Worm (Caenorhabditis elegans) whole organism, early embryonic: ENCODE results near the gene srab-21.

Experiments
- F13C5.2 ChIP-seq: sonication (generic microtip); optimal IDR thresholded peaks from 2 replicates; lab custom pipeline; 2017; ENCODE audit warnings: mild to moderate bottlenecking, missing genetic modification characterization, inconsistent platforms, missing compliant biosample characterization
- aly-1 ChIP-seq: sonication (generic microtip); optimal IDR thresholded peaks from 2 replicates; lab custom pipeline; 2016; ENCODE audit warnings: missing genetic modification characterization, missing compliant biosample characterization
- ama-1 ChIP-seq: fragments of 150-350 bp; optimal IDR thresholded peaks from 2 replicates; lab custom pipeline; 2014
- ceh-13 ChIP-seq: fragments of 200-800 bp; sonication (Bioruptor generic); optimal IDR thresholded peaks from 2 replicates; lab custom pipeline; 2018; ENCODE audit warnings: mild to moderate bottlenecking, missing genetic modification characterization, missing compliant biosample characterization
- ceh-36 ChIP-seq: sonication (generic microtip); optimal IDR thresholded peaks from 2 replicates; lab custom pipeline; 2016; ENCODE audit warnings: missing genetic modification characterization, inconsistent platforms, missing compliant biosample characterization
- ets-7 ChIP-seq: sonication (generic microtip); optimal IDR thresholded peaks from 2 replicates; lab custom pipeline; 2016; ENCODE audit warnings: missing genotype, missing genetic modification characterization, missing compliant biosample characterization
- flt-1 ChIP-seq: fragments of 200-800 bp; sonication (Bioruptor generic); IDR thresholded peaks from 2 replicates; pipeline ENCODE4 v1.3.6; 2022; ENCODE audit warnings: missing genetic modification characterization, missing compliant biosample characterization
- hmbx-1 ChIP-seq: sonication (generic microtip); optimal IDR thresholded peaks from 2 replicates; lab custom pipeline; 2016; ENCODE audit warnings: mild to moderate bottlenecking, missing genetic modification characterization, missing compliant biosample characterization
- hmg-4 ChIP-seq: fragments of 200-800 bp; sonication (Bioruptor generic); optimal IDR thresholded peaks from 2 replicates; lab custom pipeline; 2018; ENCODE audit warnings: mild to moderate bottlenecking, missing genetic modification characterization, missing compliant biosample characterization
- pes-1 ChIP-seq: fragments of 200-800 bp; sonication (Bioruptor generic); IDR thresholded peaks from 2 replicates; pipeline ENCODE4 v1.3.6; 2022; ENCODE audit warnings: missing genetic modification reagents, missing genetic modification characterization, missing compliant biosample characterization
- scrt-1 ChIP-seq: fragments of 200-800 bp; sonication (Bioruptor generic); IDR thresholded peaks from 2 replicates; pipeline ENCODE4 v1.3.6; 2022; ENCODE audit warnings: missing genetic modification characterization, missing compliant biosample characterization
- sea-1 ChIP-seq: fragments of 200-800 bp; sonication (Bioruptor generic); conservative IDR thresholded peaks from 2 replicates; pipeline ENCODE4 v1.3.6; 2022; ENCODE audit warnings: missing genetic modification characterization, missing compliant biosample characterization
- tbx-37 ChIP-seq: fragments of 200-800 bp; sonication (Bioruptor generic); conservative IDR thresholded peaks from 2 replicates; pipeline ENCODE4 v1.3.6; 2022; ENCODE audit warnings: missing genetic modification reagents, missing genetic modification characterization, missing compliant biosample characterization

- TF ChIP-seq F13C5.2 (tag; lab: Kevin White, UChicago): no peak
- TF ChIP-seq tbx-37 (GFP tag; lab: Robert Waterston, UW): no peak
- TF ChIP-seq ama-1 (lab: Kevin White, UChicago): no peak
- no peak for TF ChIP-seq flt-1 (GFP tag; lab: Robert Waterston, UW)
- no peak for TF ChIP-seq ceh-36
- no peak for TF ChIP-seq sea-1 (GFP tag; lab: Robert Waterston, UW)
- TF ChIP-seq ceh-13 (GFP tag; lab: Kevin White, UChicago): no peak
- TF ChIP-seq hmbx-1 (tag; lab: Kevin White, UChicago): no peak
- TF ChIP-seq scrt-1 (GFP tag; lab: Robert Waterston, UW): no peak
- no peak for TF ChIP-seq aly-1 (tag; lab: Kevin White, UChicago)
- no peak for TF ChIP-seq pes-1 (GFP tag; lab: Robert Waterston, UW)
- TF ChIP-seq hmg-4 (GFP tag; lab: Kevin White, UChicago): no peak
- no peak for TF ChIP-seq ets-7 (tag; lab: Kevin White, UChicago)
These were observed 6.3 kb downstream of the srab-21 start, which contains the start of gene T20D4.3 for ce11 chrV:3417928-3418327.
